Fruit fly (Drosophila melanogaster): ENCODE measurements around the gene CG5731.

- TF ChIP-seq CG8478 (optimal IDR thresholded peaks at IDR 0.05) (no peak), CTCF (optimal IDR thresholded peaks at IDR 0.05) (peak; percentile 34 to 52)
Measured at dm6 chr2L:10200847-10201246, 8.7 kb downstream of the CG5731 start, which contains the start of the genes Ripalpha and RpL7.
